Worm (Caenorhabditis elegans) whole organism, midembryonic: ENCODE measurements around the gene T11F9.10.

ENCODE experiments used
- T22C8.4 ChIP-seq: fragments of 200-800 bp; sonication (Bioruptor generic); IDR thresholded peaks from 2 replicates; pipeline ENCODE4 v1.3.6; 2022; ENCODE audit warnings: missing genetic modification characterization, missing compliant biosample characterization
- cog-1 ChIP-seq: sonication (generic microtip); optimal IDR thresholded peaks from 2 replicates; lab custom pipeline; 2016; ENCODE audit warnings: missing genetic modification characterization, missing compliant biosample characterization
- flt-1 ChIP-seq: fragments of 200-800 bp; sonication (Bioruptor generic); IDR thresholded peaks from 2 replicates; pipeline ENCODE4 v1.3.6; 2022; ENCODE audit warnings: missing genetic modification characterization, missing compliant biosample characterization
- klf-2 ChIP-seq: fragments of 200-800 bp; sonication (Bioruptor generic); conservative IDR thresholded peaks from 2 replicates; pipeline ENCODE4 v1.3.6; 2022; ENCODE audit warnings: missing genetic modification reagents, missing genetic modification characterization, missing compliant biosample characterization
- med-1 ChIP-seq: sonication (generic microtip); optimal IDR thresholded peaks from 2 replicates; lab custom pipeline; 2017; ENCODE audit warnings: missing genetic modification characterization, mild to moderate bottlenecking, missing compliant biosample characterization, antibody characterized with exemption, missing genetic modification reagents; ENCODE audit not compliant: insufficient read depth
- ref-1 ChIP-seq: fragments of 200-800 bp; sonication (Bioruptor generic); conservative IDR thresholded peaks from 2 replicates; pipeline ENCODE4 v1.3.6; 2022; ENCODE audit warnings: missing genetic modification reagents, missing genetic modification characterization, missing compliant biosample characterization
- tab-1 ChIP-seq: fragments of 200-800 bp; sonication (Bioruptor generic); IDR thresholded peaks from 2 replicates; pipeline ENCODE4 v1.3.6; 2022; ENCODE audit warnings: missing genetic modification characterization, missing compliant biosample characterization
- ztf-23 ChIP-seq: fragments of 200-800 bp; sonication (Bioruptor generic); IDR thresholded peaks from 2 replicates; pipeline ENCODE4 v1.3.6; 2022; ENCODE audit warnings: missing genetic modification reagents, missing genetic modification characterization, missing compliant biosample characterization
- ztf-29 ChIP-seq: fragments of 200-800 bp; sonication (Bioruptor generic); IDR thresholded peaks from 2 replicates; pipeline ENCODE4 v1.3.6; 2022; ENCODE audit warnings: missing genetic modification reagents, missing genetic modification characterization, missing compliant biosample characterization

Gene T11F9.10

DNA sequence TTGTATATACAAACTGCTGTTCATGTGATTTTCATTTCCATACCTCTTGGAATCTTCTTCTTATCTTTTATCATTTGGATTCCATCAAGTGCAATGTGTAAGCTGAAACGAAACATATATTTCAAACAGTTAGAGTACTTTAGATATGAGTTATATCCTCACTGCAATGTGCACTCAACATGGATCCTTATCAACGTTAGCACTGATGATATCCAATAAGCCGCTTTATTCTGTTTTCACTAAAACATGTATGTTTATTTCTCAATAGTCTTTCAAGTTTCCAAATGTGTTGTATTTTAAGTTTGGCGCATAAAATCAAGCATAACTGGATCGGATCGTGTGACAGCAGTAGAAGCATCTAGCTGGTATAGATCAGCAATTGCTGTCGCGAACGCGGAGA, at the start of gene T11F9.10:
Gene T11F9.10, plus strand, starts transcription at position 301 of the 400 bp plus-strand sequence.
- TF ChIP-seq cog-1 (no peak), ztf-23 (no peak), T22C8.4 (GFP tag; lab: Robert Waterston, UW) (no peak), med-1 (GFP tag; lab: Kevin White, UChicago) (no peak), flt-1 (GFP tag; lab: Robert Waterston, UW) (no peak), klf-2 (GFP tag; lab: Robert Waterston, UW) (no peak), ref-1 (GFP tag; lab: Robert Waterston, UW) (no peak), tab-1 (GFP tag; lab: Robert Waterston, UW) (no peak), ztf-29 (GFP tag; lab: Robert Waterston, UW) (no peak)

DNA sequence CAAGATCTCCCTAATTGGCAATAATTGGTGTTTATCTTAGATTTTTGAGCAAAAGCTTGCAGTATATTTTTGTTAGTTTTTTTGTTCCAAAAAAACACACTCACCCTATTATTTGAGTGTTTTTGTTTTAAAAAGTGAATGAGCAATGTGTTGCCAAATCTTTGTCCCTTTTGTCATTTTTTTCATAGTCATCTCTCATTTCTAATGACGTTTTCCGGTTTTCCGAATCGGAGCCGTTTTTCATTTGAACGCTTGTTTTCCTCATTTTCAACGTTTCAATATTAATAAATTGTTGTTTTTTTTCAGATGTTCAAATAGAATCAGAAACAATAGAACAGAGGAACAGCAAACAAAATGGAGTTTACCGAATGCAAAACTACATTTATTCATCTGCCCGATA, 48.3 kb upstream of the T11F9.10 start, which contains the start of gene dmsr-1:
Gene dmsr-1, plus strand, starts transcription at position 301 of the 400 bp plus-strand sequence.
- no peak for TF ChIP-seq tab-1 (GFP tag; lab: Robert Waterston, UW)
- no peak for TF ChIP-seq ref-1 (GFP tag; lab: Robert Waterston, UW)
- no peak for TF ChIP-seq klf-2 (GFP tag; lab: Robert Waterston, UW)
- TF ChIP-seq T22C8.4 (GFP tag; lab: Robert Waterston, UW): no peak
- TF ChIP-seq ztf-23: no peak
- no peak for TF ChIP-seq cog-1
- TF ChIP-seq med-1 (GFP tag; lab: Kevin White, UChicago): no peak
- TF ChIP-seq flt-1 (GFP tag; lab: Robert Waterston, UW): no peak
- TF ChIP-seq ztf-29 (GFP tag; lab: Robert Waterston, UW): no peak

DNA sequence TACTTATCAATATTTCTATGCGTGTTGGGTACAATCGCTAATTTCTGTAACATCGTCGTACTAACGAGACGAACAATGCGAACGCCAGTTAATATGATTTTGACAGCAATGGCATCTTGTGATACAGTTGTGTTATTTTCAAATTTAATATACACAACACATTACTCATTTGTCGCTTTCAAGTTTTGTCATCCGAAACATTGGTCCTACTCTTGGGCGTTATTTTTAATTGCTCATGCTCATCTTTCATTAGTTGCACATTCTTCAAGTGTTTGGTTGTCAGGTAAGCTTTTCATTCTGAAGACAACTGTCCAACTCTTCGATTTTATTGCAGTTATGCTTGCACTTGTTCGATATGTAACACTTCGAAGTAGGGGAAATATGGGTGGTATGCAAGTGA, 47.6 kb upstream of the T11F9.10 start:
- TF ChIP-seq med-1 (GFP tag; lab: Kevin White, UChicago) (no peak), T22C8.4 (GFP tag; lab: Robert Waterston, UW) (no peak), flt-1 (GFP tag; lab: Robert Waterston, UW) (no peak)

DNA sequence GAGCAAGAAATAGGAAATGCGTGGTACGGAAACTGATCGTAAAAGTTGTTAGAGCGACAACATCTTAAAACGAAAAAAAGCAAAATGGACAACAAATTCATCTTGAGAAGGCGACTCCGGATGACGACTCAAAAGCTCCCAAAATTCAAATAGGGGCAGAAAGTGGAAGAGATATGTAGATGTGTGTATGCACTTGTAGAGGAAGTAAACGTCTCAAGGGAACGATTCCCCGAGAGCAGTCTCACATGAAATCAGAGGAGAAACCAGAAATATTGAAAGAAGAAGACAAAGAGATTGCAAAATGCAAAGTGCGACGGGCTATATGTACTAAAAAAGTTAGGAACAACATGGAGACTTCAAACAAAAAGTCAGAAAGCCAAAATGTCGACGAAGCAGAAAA, 43.3 kb upstream of the T11F9.10 start, which contains the start of gene F57B7.2:
Gene F57B7.2, minus strand, starts transcription at position 101 of the 400 bp plus-strand sequence.
- TF ChIP-seq ztf-23: no peak
- TF ChIP-seq T22C8.4 (GFP tag; lab: Robert Waterston, UW): no peak
- no peak for TF ChIP-seq med-1 (GFP tag; lab: Kevin White, UChicago)
- no peak for TF ChIP-seq cog-1
- no peak for TF ChIP-seq flt-1 (GFP tag; lab: Robert Waterston, UW)
- TF ChIP-seq ztf-29 (GFP tag; lab: Robert Waterston, UW): no peak
- no peak for TF ChIP-seq tab-1 (GFP tag; lab: Robert Waterston, UW)
- TF ChIP-seq ref-1 (GFP tag; lab: Robert Waterston, UW): no peak
- TF ChIP-seq klf-2 (GFP tag; lab: Robert Waterston, UW): no peak

DNA sequence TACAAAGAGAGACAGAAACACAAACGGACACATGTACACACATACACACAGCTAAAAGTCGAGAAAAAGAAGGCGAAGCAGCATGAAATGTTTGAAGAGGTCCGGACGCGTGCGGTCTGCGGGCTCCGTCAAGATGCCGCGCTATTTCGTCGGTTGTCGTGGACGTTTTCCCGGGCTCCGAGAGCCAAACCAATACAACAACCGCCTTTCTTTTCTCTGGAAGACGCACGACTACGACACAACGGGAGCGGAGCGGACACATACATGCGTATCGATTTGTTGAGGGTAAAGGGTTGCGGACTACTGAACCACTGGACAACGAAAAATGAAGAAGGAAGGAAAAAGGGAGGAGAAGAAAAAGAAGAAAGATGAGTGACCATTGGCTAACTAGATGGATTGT, 41.4 kb upstream of the T11F9.10 start:
- no peak for TF ChIP-seq klf-2 (GFP tag; lab: Robert Waterston, UW)
- TF ChIP-seq tab-1 (GFP tag; lab: Robert Waterston, UW): no peak
- TF ChIP-seq T22C8.4 (GFP tag; lab: Robert Waterston, UW): peak; percentile 41; the same call in 1 of the 2 replicates

DNA sequence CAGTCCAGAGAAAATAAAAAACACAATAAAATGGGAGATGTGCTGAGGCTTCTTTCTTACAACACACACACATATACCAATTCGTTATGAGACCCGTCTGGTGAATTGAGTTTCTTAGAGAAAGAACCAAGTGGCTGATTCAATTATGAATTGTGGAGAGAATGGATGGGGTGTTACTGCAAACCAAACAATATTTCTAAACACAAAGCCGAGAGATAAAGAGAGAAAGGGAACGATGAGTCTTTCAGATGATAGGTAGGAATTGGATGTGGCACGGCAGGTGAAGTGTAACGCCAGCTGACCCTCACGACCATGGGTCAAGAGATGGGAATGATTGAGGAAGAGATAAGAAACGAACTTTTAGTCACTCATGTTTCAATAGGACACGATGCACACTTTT, 40.5 kb upstream of the T11F9.10 start, which contains the start of gene mig-17:
Gene mig-17, plus strand, starts transcription at position 389 of the 400 bp plus-strand sequence.
- TF ChIP-seq T22C8.4 (GFP tag; lab: Robert Waterston, UW): no peak
- TF ChIP-seq ztf-23: no peak
- TF ChIP-seq tab-1 (GFP tag; lab: Robert Waterston, UW): no peak
- TF ChIP-seq ztf-29 (GFP tag; lab: Robert Waterston, UW): no peak
- TF ChIP-seq cog-1: no peak
- no peak for TF ChIP-seq flt-1 (GFP tag; lab: Robert Waterston, UW)
- no peak for TF ChIP-seq med-1 (GFP tag; lab: Kevin White, UChicago)
- TF ChIP-seq ref-1 (GFP tag; lab: Robert Waterston, UW): no peak
- no peak for TF ChIP-seq klf-2 (GFP tag; lab: Robert Waterston, UW)

DNA sequence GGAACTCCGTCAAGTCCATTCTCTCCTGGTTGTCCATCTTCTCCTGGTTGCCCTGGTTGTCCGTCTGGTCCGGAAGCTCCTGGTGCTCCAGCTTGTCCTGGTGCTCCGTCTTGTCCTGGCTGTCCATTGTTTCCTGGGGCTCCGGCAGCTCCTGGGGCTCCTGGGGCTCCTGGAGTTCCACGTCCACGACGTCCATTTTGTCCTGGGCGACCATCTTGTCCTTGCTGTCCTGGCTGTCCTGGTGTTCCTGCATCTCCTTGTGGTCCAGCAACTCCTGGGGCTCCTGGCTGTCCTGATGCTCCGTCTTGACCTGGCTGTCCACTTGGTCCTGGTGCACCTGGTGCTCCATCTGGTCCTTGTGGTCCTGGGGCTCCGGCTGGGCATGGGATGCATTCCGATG, 37.4 kb upstream of the T11F9.10 start:
- no peak for TF ChIP-seq cog-1
- no peak for TF ChIP-seq tab-1 (GFP tag; lab: Robert Waterston, UW)
- TF ChIP-seq ref-1 (GFP tag; lab: Robert Waterston, UW): no peak
- no peak for TF ChIP-seq ztf-29 (GFP tag; lab: Robert Waterston, UW)
- no peak for TF ChIP-seq klf-2 (GFP tag; lab: Robert Waterston, UW)
- TF ChIP-seq ztf-23: no peak
- no peak for TF ChIP-seq T22C8.4 (GFP tag; lab: Robert Waterston, UW)
- no peak for TF ChIP-seq flt-1 (GFP tag; lab: Robert Waterston, UW)
- no peak for TF ChIP-seq med-1 (GFP tag; lab: Kevin White, UChicago)

DNA sequence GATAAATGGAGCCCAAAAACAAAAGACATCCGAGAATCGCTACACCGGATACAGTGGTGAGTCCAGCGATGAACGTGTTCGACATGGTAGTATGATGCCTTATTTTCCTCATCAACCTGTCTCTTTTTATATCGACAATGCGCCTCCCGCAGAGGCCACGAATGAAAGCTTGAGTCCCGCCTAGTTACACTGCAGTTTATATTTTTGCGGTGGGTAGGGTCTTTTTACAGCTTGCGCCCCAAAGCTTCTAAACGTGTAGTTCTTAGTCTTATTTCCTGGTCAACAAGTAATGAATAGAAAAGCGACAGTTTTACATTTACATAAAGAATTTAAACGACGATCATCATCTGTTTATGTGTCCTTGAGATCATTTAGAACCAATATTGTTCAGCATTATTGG, 36.5 kb upstream of the T11F9.10 start, which contains the start of gene col-156:
Gene col-156, minus strand, starts transcription at position 101 of the 400 bp plus-strand sequence.
- no peak for TF ChIP-seq T22C8.4 (GFP tag; lab: Robert Waterston, UW)
- no peak for TF ChIP-seq flt-1 (GFP tag; lab: Robert Waterston, UW)
- no peak for TF ChIP-seq tab-1 (GFP tag; lab: Robert Waterston, UW)
- TF ChIP-seq ztf-29 (GFP tag; lab: Robert Waterston, UW): no peak
- TF ChIP-seq med-1 (GFP tag; lab: Kevin White, UChicago): no peak
- no peak for TF ChIP-seq cog-1
- no peak for TF ChIP-seq ztf-23
- no peak for TF ChIP-seq klf-2 (GFP tag; lab: Robert Waterston, UW)
- no peak for TF ChIP-seq ref-1 (GFP tag; lab: Robert Waterston, UW)

DNA sequence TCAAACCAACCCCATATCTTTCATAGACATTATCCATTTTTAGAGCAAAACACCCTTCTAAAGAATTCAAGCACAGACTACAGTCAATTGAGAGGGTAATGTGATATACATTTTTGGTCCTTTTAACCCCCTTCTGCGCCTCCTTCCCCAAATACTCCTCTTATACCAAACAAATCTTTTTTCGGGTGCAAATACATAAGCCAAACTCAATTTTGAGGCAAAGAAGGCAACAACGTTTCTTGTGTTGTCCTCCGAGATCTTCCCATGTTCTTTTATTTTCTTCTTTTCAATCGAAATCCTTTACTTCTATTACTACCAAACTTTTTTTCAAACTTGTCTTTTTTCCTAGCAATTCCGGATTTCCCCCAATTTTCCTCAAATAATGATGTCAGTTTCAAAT, 31.9 kb upstream of the T11F9.10 start:
- TF ChIP-seq cog-1 (no peak), flt-1 (GFP tag; lab: Robert Waterston, UW) (no peak), ztf-29 (GFP tag; lab: Robert Waterston, UW) (no peak), ztf-23 (no peak), ref-1 (GFP tag; lab: Robert Waterston, UW) (no peak), klf-2 (GFP tag; lab: Robert Waterston, UW) (no peak)

DNA sequence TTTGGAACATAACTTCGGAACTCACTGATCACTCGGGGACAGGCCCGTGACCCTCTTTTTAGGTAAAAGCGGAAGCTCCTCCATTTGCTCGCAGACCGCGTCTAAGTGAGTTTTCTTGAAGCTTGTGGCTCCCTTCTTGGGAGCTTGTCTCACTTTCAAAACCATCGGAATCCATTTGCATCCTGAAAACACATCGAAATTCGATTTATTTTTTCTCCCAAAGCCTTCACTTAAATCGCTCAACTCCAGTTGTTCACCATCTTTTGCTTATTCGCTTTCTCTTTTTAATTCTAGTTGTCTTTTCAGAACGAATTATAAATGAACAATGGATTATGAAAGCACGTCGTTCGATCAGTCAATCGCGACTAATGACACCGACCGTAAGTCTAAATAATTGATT, 27.5 kb upstream of the T11F9.10 start, which contains the start of gene T11F9.1:
Gene T11F9.1, plus strand, starts transcription at position 301 of the 400 bp plus-strand sequence.
- TF ChIP-seq T22C8.4 (GFP tag; lab: Robert Waterston, UW) (no peak), klf-2 (GFP tag; lab: Robert Waterston, UW) (no peak), flt-1 (GFP tag; lab: Robert Waterston, UW) (no peak), med-1 (GFP tag; lab: Kevin White, UChicago) (no peak), tab-1 (GFP tag; lab: Robert Waterston, UW) (no peak), ref-1 (GFP tag; lab: Robert Waterston, UW) (no peak), ztf-29 (GFP tag; lab: Robert Waterston, UW) (no peak), ztf-23 (no peak), cog-1 (no peak)
